Worm (Caenorhabditis elegans) whole organism, L4 larva: Measurements from ENCODE around the gene C47A4.5.

ENCODE experiments used
- D1046.2 ChIP-seq: fragments of 200-800 bp; sonication (Bioruptor generic); IDR thresholded peaks from 2 replicates; pipeline ENCODE4 v1.3.6; 2022; ENCODE audit warnings: missing genetic modification characterization, missing compliant biosample characterization
- F10B5.3 ChIP-seq: sonication (generic microtip); optimal IDR thresholded peaks from 2 replicates; lab custom pipeline; 2016; ENCODE audit warnings: mild to moderate bottlenecking, missing genetic modification characterization, missing compliant biosample characterization
- F37D6.2 ChIP-seq: sonication (generic microtip); optimal IDR thresholded peaks from 2 replicates; lab custom pipeline; 2016; ENCODE audit warnings: mild to moderate bottlenecking, missing genetic modification characterization, missing compliant biosample characterization
- Y105C5A.15 ChIP-seq: fragments of 200-800 bp; sonication (Bioruptor generic); IDR thresholded peaks from 2 replicates; pipeline ENCODE4 v1.3.6; 2022; ENCODE audit warnings: missing genetic modification characterization, missing compliant biosample characterization
- Y48G9A.11 ChIP-seq: fragments of 200-800 bp; sonication (Bioruptor generic); IDR thresholded peaks from 2 replicates; pipeline ENCODE4 v1.3.6; 2022; ENCODE audit warnings: missing genetic modification reagents, missing genetic modification characterization, missing compliant biosample characterization
- ZK546.5 ChIP-seq, 2 experiments: sonication (generic microtip); optimal IDR thresholded peaks; 2 replicates each; lab custom pipeline; 2017; ENCODE audit warnings: missing biosample characterization in 2 of 2, missing genetic modification characterization in 2 of 2
- aly-2 ChIP-seq: sonication (generic microtip); optimal IDR thresholded peaks from 2 replicates; lab custom pipeline; 2018; ENCODE audit warnings: missing biosample characterization, missing genetic modification characterization
- ceh-32 ChIP-seq: sonication (generic microtip); optimal IDR thresholded peaks from 2 replicates; lab custom pipeline; 2016; ENCODE audit warnings: mild to moderate bottlenecking, missing genetic modification characterization, missing compliant biosample characterization; ENCODE audit not compliant: poor library complexity
- ces-1 ChIP-seq: fragments of 150-350 bp; sonication (generic microtip); optimal IDR thresholded peaks from 4 replicates; lab custom pipeline; 2014; ENCODE audit warnings: missing biosample characterization, missing genetic modification reagents, missing genetic modification characterization
- cey-2 ChIP-seq: sonication (generic microtip); optimal IDR thresholded peaks from 3 replicates; lab custom pipeline; 2017; ENCODE audit warnings: missing genetic modification characterization, mild to moderate bottlenecking, missing compliant biosample characterization, antibody characterized with exemption, borderline replicate concordance; ENCODE audit not compliant: insufficient read depth
- ctbp-1 ChIP-seq: fragments of 200-800 bp; sonication (Bioruptor generic); IDR thresholded peaks from 2 replicates; pipeline ENCODE4 v1.3.6; 2022; ENCODE audit warnings: missing genetic modification reagents, missing genetic modification characterization, missing compliant biosample characterization
- daf-12 ChIP-seq: fragments of 150-350 bp; optimal IDR thresholded peaks from 2 replicates; lab custom pipeline; 2014; ENCODE audit warnings: missing biosample characterization, missing genetic modification reagents, missing genetic modification characterization
- daf-19 ChIP-seq: fragments of 200-800 bp; sonication (Bioruptor generic); conservative IDR thresholded peaks from 2 replicates; pipeline ENCODE4 v1.3.6; 2022; ENCODE audit warnings: missing genetic modification characterization, missing compliant biosample characterization
- daf-8 ChIP-seq: fragments of 200-800 bp; sonication (Bioruptor generic); IDR thresholded peaks from 2 replicates; pipeline ENCODE4 v1.3.6; 2022; ENCODE audit warnings: missing genetic modification characterization, missing compliant biosample characterization
- dmd-6 ChIP-seq: fragments of 200-800 bp; sonication (Bioruptor generic); IDR thresholded peaks from 2 replicates; pipeline ENCODE4 v1.3.6; 2022; ENCODE audit warnings: missing genetic modification reagents, missing genetic modification characterization, missing compliant biosample characterization
- dmd-8 ChIP-seq: fragments of 200-800 bp; sonication (Bioruptor generic); IDR thresholded peaks from 2 replicates; pipeline ENCODE4 v1.3.6; 2022; ENCODE audit warnings: missing genetic modification characterization, missing compliant biosample characterization
- dpl-1 ChIP-seq: fragments of 150-350 bp; optimal IDR thresholded peaks from 2 replicates; lab custom pipeline; 2014; ENCODE audit warnings: missing biosample characterization, missing genetic modification reagents, missing genetic modification characterization
- duxl-1 ChIP-seq: sonication (generic microtip); optimal IDR thresholded peaks from 2 replicates; lab custom pipeline; 2016; ENCODE audit warnings: mild to moderate bottlenecking, missing genetic modification characterization, moderate library complexity, missing compliant biosample characterization; ENCODE audit not compliant: poor library complexity
- dve-1 ChIP-seq: sonication (generic microtip); optimal IDR thresholded peaks from 2 replicates; lab custom pipeline; 2017; ENCODE audit warnings: antibody characterized with exemption, mild to moderate bottlenecking, missing genetic modification characterization, missing compliant biosample characterization; ENCODE audit not compliant: insufficient read depth
- egl-27 ChIP-seq: sonication (generic microtip); optimal IDR thresholded peaks from 3 replicates; lab custom pipeline; 2017; ENCODE audit warnings: missing biosample characterization, missing genetic modification reagents, missing genetic modification characterization
- hif-1 ChIP-seq, 2 experiments: sonication (generic microtip); optimal IDR thresholded peaks; 2 replicates each; lab custom pipeline; 2016 to 2017; ENCODE audit warnings: missing compliant biosample characterization in 2 of 2, missing genetic modification characterization in 2 of 2, missing genetic modification reagents in 2 of 2, missing genotype in 2 of 2, mild to moderate bottlenecking in 1 of 2
- hmg-1.1 ChIP-seq: fragments of 200-800 bp; sonication (Bioruptor generic); IDR thresholded peaks from 2 replicates; pipeline ENCODE4 v1.3.6; 2022; ENCODE audit warnings: missing genetic modification reagents, missing genetic modification characterization, missing compliant biosample characterization
- lin-15B ChIP-seq: fragments of 150-350 bp; sonication (generic microtip); optimal IDR thresholded peaks from 3 replicates; lab custom pipeline; 2014; ENCODE audit warnings: missing biosample characterization, missing genetic modification characterization
- lin-38 ChIP-seq: fragments of 200-800 bp; sonication (Bioruptor generic); IDR thresholded peaks from 2 replicates; pipeline ENCODE4 v1.3.6; 2022; ENCODE audit warnings: missing genetic modification reagents, missing genetic modification characterization, missing compliant biosample characterization
- lin-39 ChIP-seq: fragments of 150-350 bp; optimal IDR thresholded peaks from 2 replicates; lab custom pipeline; 2014; ENCODE audit warnings: missing biosample characterization, missing genetic modification reagents, missing genetic modification characterization
- lsy-2 ChIP-seq, 2 experiments: fragments of 150-350 bp in 1 of 2; sonication (generic microtip) in 1 of 2; optimal IDR thresholded peaks; 2 replicates each; lab custom pipeline; 2014 to 2017; ENCODE audit warnings: missing biosample characterization in 2 of 2, missing genetic modification characterization in 2 of 2
- mdl-1 ChIP-seq, 2 experiments: fragments of 150-350 bp in 1 of 2; sonication (generic microtip) in 1 of 2; optimal IDR thresholded peaks; 2 replicates each; lab custom pipeline; 2014 to 2017; ENCODE audit warnings: missing biosample characterization in 2 of 2, missing genetic modification characterization in 2 of 2
- mes-2 ChIP-seq: sonication (generic microtip); optimal IDR thresholded peaks from 2 replicates; lab custom pipeline; 2016; ENCODE audit warnings: missing genotype, mild to moderate bottlenecking, missing genetic modification characterization, missing compliant biosample characterization; ENCODE audit not compliant: poor library complexity, severe bottlenecking
- mxl-2 ChIP-seq: fragments of 200-800 bp; sonication (Bioruptor generic); conservative IDR thresholded peaks from 2 replicates; pipeline ENCODE4 v1.3.6; 2022; ENCODE audit warnings: missing genetic modification reagents, missing genetic modification characterization, missing compliant biosample characterization
- mxl-3 ChIP-seq: fragments of 200-800 bp; sonication (Bioruptor generic); optimal IDR thresholded peaks from 2 replicates; lab custom pipeline; 2018; ENCODE audit warnings: mild to moderate bottlenecking, missing genetic modification characterization, missing compliant biosample characterization
- nhr-10 ChIP-seq: fragments of 150-350 bp; optimal IDR thresholded peaks from 2 replicates; lab custom pipeline; 2014; ENCODE audit warnings: missing biosample characterization, missing genetic modification characterization
- nhr-102 ChIP-seq: sonication (generic microtip); optimal IDR thresholded peaks from 2 replicates; lab custom pipeline; 2016; ENCODE audit warnings: mild to moderate bottlenecking, missing genetic modification characterization, moderate library complexity, missing compliant biosample characterization
- nhr-111 ChIP-seq: fragments of 200-800 bp; sonication (Bioruptor generic); optimal IDR thresholded peaks from 2 replicates; lab custom pipeline; 2018; ENCODE audit warnings: mild to moderate bottlenecking, missing genetic modification characterization, missing compliant biosample characterization
- nhr-237 ChIP-seq: sonication (generic microtip); optimal IDR thresholded peaks from 2 replicates; lab custom pipeline; 2017; ENCODE audit warnings: missing biosample characterization, missing genetic modification characterization
- nhr-42 ChIP-seq: fragments of 200-800 bp; sonication (Bioruptor generic); IDR thresholded peaks from 2 replicates; pipeline ENCODE4 v1.3.6; 2022; ENCODE audit warnings: missing genetic modification characterization, missing compliant biosample characterization
- nhr-6 ChIP-seq: fragments of 150-350 bp; optimal IDR thresholded peaks from 2 replicates; lab custom pipeline; 2014; ENCODE audit warnings: missing biosample characterization, missing genetic modification characterization
- nhr-77 ChIP-seq: fragments of 150-350 bp; optimal IDR thresholded peaks from 2 replicates; lab custom pipeline; 2014; ENCODE audit warnings: missing biosample characterization, missing genetic modification characterization
- pha-4 ChIP-seq, 2 experiments: fragments of 150-350 bp in 1 of 2; fragments of 200-800 bp in 1 of 2; sonication (Bioruptor generic) in 1 of 2; IDR thresholded peaks in 1 of 2; optimal IDR thresholded peaks in 1 of 2; 2 replicates each; pipeline versions ENCODE4 v1.3.6 to Lab custom; 2014 to 2022; ENCODE audit warnings: missing genetic modification characterization in 2 of 2, missing genetic modification reagents in 2 of 2, missing biosample characterization in 1 of 2, missing compliant biosample characterization in 1 of 2
- php-3 ChIP-seq: fragments of 200-800 bp; sonication (Bioruptor generic); IDR thresholded peaks from 2 replicates; pipeline ENCODE4 v1.3.6; 2022; ENCODE audit warnings: missing genetic modification reagents, missing genetic modification characterization, missing compliant biosample characterization
- rbr-2 ChIP-seq: sonication (generic microtip); optimal IDR thresholded peaks from 2 replicates; lab custom pipeline; 2016; ENCODE audit warnings: missing genotype, missing genetic modification characterization, missing compliant biosample characterization
- saeg-2 ChIP-seq: fragments of 200-800 bp; sonication (Bioruptor generic); IDR thresholded peaks from 2 replicates; pipeline ENCODE4 v1.3.6; 2022; ENCODE audit warnings: missing genetic modification reagents, missing genetic modification characterization, missing compliant biosample characterization
- sdz-12 ChIP-seq: fragments of 200-800 bp; sonication (Bioruptor generic); optimal IDR thresholded peaks from 2 replicates; lab custom pipeline; 2018; ENCODE audit warnings: mild to moderate bottlenecking, missing genetic modification characterization, missing compliant biosample characterization
- set-16 ChIP-seq: fragments of 200-800 bp; sonication (Bioruptor generic); IDR thresholded peaks from 2 replicates; pipeline ENCODE4 v1.3.6; 2022; ENCODE audit warnings: missing genetic modification reagents, missing genetic modification characterization, missing compliant biosample characterization
- tag-97 ChIP-seq: fragments of 200-800 bp; sonication (Bioruptor generic); IDR thresholded peaks from 2 replicates; pipeline ENCODE4 v1.3.6; 2022; ENCODE audit warnings: missing genetic modification characterization, missing compliant biosample characterization
- unc-39 ChIP-seq: sonication (generic microtip); optimal IDR thresholded peaks from 2 replicates; lab custom pipeline; 2017; ENCODE audit warnings: missing biosample characterization, missing genetic modification characterization
- unc-62 ChIP-seq, 3 experiments: fragments of 150-350 bp in 1 of 3; sonication (generic microtip); optimal IDR thresholded peaks in 2 of 3; peaks in 1 of 3; 1 replicate in 1 of 3; 2 replicates in 2 of 3; lab custom pipeline; 2014 to 2017; ENCODE audit warnings: missing biosample characterization in 3 of 3, missing genetic modification characterization in 3 of 3, missing genetic modification reagents in 3 of 3, missing genotype in 1 of 3
- vab-7 ChIP-seq: fragments of 200-800 bp; sonication (Bioruptor generic); IDR thresholded peaks from 2 replicates; pipeline ENCODE4 v1.3.6; 2022; ENCODE audit warnings: missing genetic modification reagents, missing genetic modification characterization, missing compliant biosample characterization
- zfp-2 ChIP-seq: sonication (generic microtip); optimal IDR thresholded peaks from 2 replicates; lab custom pipeline; 2016; ENCODE audit warnings: mild to moderate bottlenecking, missing genetic modification characterization, missing compliant biosample characterization
- zfp-3 ChIP-seq: fragments of 200-800 bp; sonication (Bioruptor generic); conservative IDR thresholded peaks from 2 replicates; pipeline ENCODE4 v1.3.6; 2022; ENCODE audit warnings: missing genetic modification reagents, missing genetic modification characterization, missing compliant biosample characterization
- ztf-11 ChIP-seq: fragments of 150-350 bp; optimal IDR thresholded peaks from 2 replicates; lab custom pipeline; 2014; ENCODE audit warnings: missing biosample characterization, missing genetic modification characterization

The C47A4.5 gene

DNA sequence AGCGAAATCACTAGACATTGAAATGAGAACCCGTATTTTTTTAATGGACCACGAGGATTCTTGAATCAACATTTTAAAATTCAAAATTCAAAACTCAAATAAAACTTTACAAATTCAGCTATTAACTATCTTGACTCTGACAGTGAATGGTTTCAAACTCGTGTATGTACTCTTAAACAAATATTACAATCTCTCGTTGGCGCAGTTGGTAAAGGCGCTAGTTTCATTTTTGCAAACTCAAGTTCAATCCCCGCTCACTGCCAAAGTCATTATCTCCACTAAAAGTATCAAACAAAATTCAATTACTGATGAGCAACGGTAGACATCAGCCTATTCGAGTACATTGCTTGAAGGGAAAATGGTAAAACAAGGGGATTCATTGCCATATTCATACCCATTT lies 44.0 kb upstream of the C47A4.5 start (continued):
- TF ChIP-seq F10B5.3, result no peak
- no peak for TF ChIP-seq dmd-6 (GFP tag; lab: Robert Waterston, UW)
- peak; percentile 2 for TF ChIP-seq mxl-3 (GFP tag; lab: Kevin White, UChicago)
- TF ChIP-seq ZK546.5 (tag; optimal IDR thresholded peaks at IDR 0.05; lab: Kevin White, UChicago), result no peak
- TF ChIP-seq nhr-237 (tag; lab: Kevin White, UChicago), result no peak
- no peak for TF ChIP-seq daf-8 (GFP tag; lab: Robert Waterston, UW)
- no peak for TF ChIP-seq nhr-10 (tag; lab: Kevin White, UChicago)
- TF ChIP-seq unc-62 (GFP tag; optimal IDR thresholded peaks at IDR 0.05 in 1 of 2; lab: Kevin White, UChicago), result no peak
- TF ChIP-seq unc-62 (tag; optimal IDR thresholded peaks at IDR 0.05; lab: Kevin White, UChicago), result no peak
- TF ChIP-seq daf-12 (tag; lab: Kevin White, UChicago), result no peak
- TF ChIP-seq zfp-2, result no peak
- peak; percentile 34 for TF ChIP-seq mes-2 (tag; lab: Kevin White, UChicago)
- no peak for TF ChIP-seq nhr-6 (tag; lab: Kevin White, UChicago)
- TF ChIP-seq saeg-2 (GFP tag; lab: Robert Waterston, UW), result no peak
- no peak for TF ChIP-seq egl-27 (tag; lab: Kevin White, UChicago)
- no peak for TF ChIP-seq daf-19 (GFP tag; lab: Robert Waterston, UW)
- TF ChIP-seq vab-7 (GFP tag; lab: Robert Waterston, UW), result peak; percentile 63; the same call in 1 of the 2 replicates
- no peak for TF ChIP-seq nhr-102 (tag; lab: Kevin White, UChicago)
- peak; percentile 74; the same call in 1 of the 2 replicates for TF ChIP-seq dmd-8 (GFP tag; lab: Robert Waterston, UW)
- no peak for TF ChIP-seq set-16 (GFP tag; lab: Robert Waterston, UW)
- no peak for TF ChIP-seq dve-1 (tag; lab: Kevin White, UChicago)
- no peak for TF ChIP-seq lsy-2 (tag; optimal IDR thresholded peaks at IDR 0.05; lab: Kevin White, UChicago)
- TF ChIP-seq nhr-77, result no peak
- TF ChIP-seq ceh-32 (tag; lab: Kevin White, UChicago), result no peak
- TF ChIP-seq aly-2 (tag; lab: Kevin White, UChicago), result no peak
- TF ChIP-seq lin-38 (GFP tag; lab: Robert Waterston, UW), result peak; percentile 58
- 0 out of 2 replicates have a peak, but pooled peaks have one; percentile 55 for TF ChIP-seq Y48G9A.11 (GFP tag; lab: Robert Waterston, UW)
- TF ChIP-seq sdz-12, result no peak
- TF ChIP-seq duxl-1 (tag; lab: Kevin White, UChicago), result no peak
- TF ChIP-seq pha-4 (GFP tag; IDR thresholded peaks at IDR 0.05; lab: Robert Waterston, UW), result peak; percentile 58; the same call in 1 of the 2 replicates
- TF ChIP-seq pha-4 (tag; optimal IDR thresholded peaks at IDR 0.05; lab: Kevin White, UChicago), result no peak
- no peak for TF ChIP-seq cey-2
- TF ChIP-seq ces-1, result no peak
- TF ChIP-seq php-3 (GFP tag; lab: Robert Waterston, UW), result no peak
- no peak for TF ChIP-seq mdl-1 (tag; optimal IDR thresholded peaks at IDR 0.05; lab: Kevin White, UChicago)
- TF ChIP-seq F37D6.2 (tag; lab: Kevin White, UChicago), result no peak
- no peak for TF ChIP-seq tag-97 (GFP tag; lab: Robert Waterston, UW)
- no peak for TF ChIP-seq lin-39 (tag; lab: Kevin White, UChicago)
- TF ChIP-seq ztf-11 (tag; lab: Kevin White, UChicago), result no peak
- no peak for TF ChIP-seq unc-39
- TF ChIP-seq hmg-1.1 (GFP tag; lab: Robert Waterston, UW), result no peak
- no peak for TF ChIP-seq rbr-2
- TF ChIP-seq nhr-111 (GFP tag; lab: Kevin White, UChicago), result no peak
- no peak for TF ChIP-seq hif-1 (tag; optimal IDR thresholded peaks at IDR 0.05; lab: Kevin White, UChicago)
- no peak for TF ChIP-seq ctbp-1
- 0 out of 2 replicates have a peak, but pooled peaks have one; percentile 11 for TF ChIP-seq zfp-3 (GFP tag; lab: Robert Waterston, UW)
- no peak for TF ChIP-seq nhr-42 (GFP tag; lab: Robert Waterston, UW)
- TF ChIP-seq dpl-1, result no peak
- TF ChIP-seq mxl-2 (GFP tag; lab: Robert Waterston, UW), result no peak
- no peak for TF ChIP-seq Y105C5A.15
- no peak for TF ChIP-seq lin-15B (tag; lab: Kevin White, UChicago)
- no peak for TF ChIP-seq D1046.2
